Worm (Caenorhabditis elegans): Measurements from ENCODE around the gene nlp-14.

ce11 chrX:8869112-8869675 lies 50.0 kb downstream of the nlp-14 start, which contains the start of the genes ubc-22 and ubc-21:
- TF ChIP-seq ref-1 (GFP tag; conservative IDR thresholded peaks at IDR 0.05) (no peak), ztf-29 (GFP tag; IDR thresholded peaks at IDR 0.05) (no peak), med-1 (GFP tag; optimal IDR thresholded peaks at IDR 0.05; ENCODE audit: insufficient read depth) (no peak), tab-1 (GFP tag; IDR thresholded peaks at IDR 0.05) (no peak), flt-1 (GFP tag; IDR thresholded peaks at IDR 0.05) (no peak), cog-1 (tag; optimal IDR thresholded peaks at IDR 0.05) (no peak), ztf-23 (GFP tag; IDR thresholded peaks at IDR 0.05) (no peak)

Data from whole organism, midembryonic.